Worm (Caenorhabditis elegans): ENCODE data around the gene T01D1.4.

- TF ChIP-seq W03F9.2 (tag; optimal IDR thresholded peaks at IDR 0.05) (no peak), him-1 (tag; optimal IDR thresholded peaks at IDR 0.05) (no peak)
Observed at ce11 chrII:178993-179392, at the start of gene T01D1.4.
